Worm (Caenorhabditis elegans) whole organism, L4 larva: ENCODE data around the gene nyn-1.

Source experiments
- F26F4.8 ChIP-seq: fragments of 200-800 bp; sonication (Bioruptor generic); conservative IDR thresholded peaks from 2 replicates; pipeline ENCODE4 v1.3.6; 2022; ENCODE audit warnings: missing genetic modification characterization, missing compliant biosample characterization
- F37D6.2 ChIP-seq: sonication (generic microtip); optimal IDR thresholded peaks from 2 replicates; lab custom pipeline; 2016; ENCODE audit warnings: mild to moderate bottlenecking, missing genetic modification characterization, missing compliant biosample characterization
- F44E2.7 ChIP-seq: fragments of 200-800 bp; sonication (Bioruptor generic); IDR thresholded peaks from 2 replicates; pipeline ENCODE4 v2.1.2; 2022; ENCODE audit warnings: missing genetic modification characterization, missing compliant biosample characterization
- F49E8.2 ChIP-seq: sonication (generic microtip); optimal IDR thresholded peaks from 2 replicates; lab custom pipeline; 2016; ENCODE audit warnings: missing compliant biosample characterization, mild to moderate bottlenecking, missing genetic modification characterization, borderline replicate concordance
- R02D3.7 ChIP-seq: fragments of 150-350 bp; sonication (generic microtip); optimal IDR thresholded peaks from 3 replicates; lab custom pipeline; 2014; ENCODE audit warnings: missing biosample characterization, missing genetic modification characterization
- Y75B8A.6 ChIP-seq: fragments of 200-800 bp; sonication (Bioruptor generic); IDR thresholded peaks from 2 replicates; pipeline ENCODE4 v1.3.6; 2022; ENCODE audit warnings: missing genetic modification reagents, missing genetic modification characterization, missing compliant biosample characterization
- ZK337.2 ChIP-seq: fragments of 200-800 bp; sonication (Bioruptor generic); IDR thresholded peaks from 2 replicates; pipeline ENCODE4 v1.3.6; 2022; ENCODE audit warnings: missing genetic modification reagents, missing genetic modification characterization, missing compliant biosample characterization
- aha-1 ChIP-seq: fragments of 150-350 bp; peaks from one replicate; lab custom pipeline; 2014; ENCODE audit warnings: missing biosample characterization, missing genetic modification characterization
- attf-4 ChIP-seq: sonication (generic microtip); optimal IDR thresholded peaks from 3 replicates; lab custom pipeline; 2017; ENCODE audit warnings: missing biosample characterization, missing genetic modification characterization
- ceh-20 ChIP-seq: fragments of 200-800 bp; sonication (Bioruptor generic); IDR thresholded peaks from 2 replicates; pipeline ENCODE4 v1.3.6; 2022; ENCODE audit warnings: missing genetic modification reagents, missing genetic modification characterization, missing compliant biosample characterization
- ceh-62 ChIP-seq: sonication (generic microtip); optimal IDR thresholded peaks from 2 replicates; lab custom pipeline; 2017; ENCODE audit warnings: missing biosample characterization, missing genetic modification characterization
- daf-16 ChIP-seq, 3 experiments: sonication (generic microtip); optimal IDR thresholded peaks; 2 replicates each; lab custom pipeline; 2016 to 2017; ENCODE audit warnings: missing genetic modification characterization in 3 of 3, missing genetic modification reagents in 3 of 3, mild to moderate bottlenecking in 2 of 3, missing compliant biosample characterization in 2 of 3, missing biosample characterization in 1 of 3, moderate library complexity in 1 of 3
- daf-19 ChIP-seq: fragments of 200-800 bp; sonication (Bioruptor generic); conservative IDR thresholded peaks from 2 replicates; pipeline ENCODE4 v1.3.6; 2022; ENCODE audit warnings: missing genetic modification characterization, missing compliant biosample characterization
- dmd-8 ChIP-seq: fragments of 200-800 bp; sonication (Bioruptor generic); IDR thresholded peaks from 2 replicates; pipeline ENCODE4 v1.3.6; 2022; ENCODE audit warnings: missing genetic modification characterization, missing compliant biosample characterization
- dmd-9 ChIP-seq: fragments of 200-800 bp; sonication (Bioruptor generic); IDR thresholded peaks from 2 replicates; pipeline ENCODE4 v1.3.6; 2022; ENCODE audit warnings: missing genetic modification reagents, missing genetic modification characterization, missing compliant biosample characterization
- egl-43 ChIP-seq: fragments of 200-800 bp; sonication (Bioruptor generic); IDR thresholded peaks from 2 replicates; pipeline ENCODE4 v1.3.6; 2022; ENCODE audit warnings: missing genetic modification reagents, missing genetic modification characterization, missing compliant biosample characterization
- fkh-10 ChIP-seq: fragments of 150-350 bp; optimal IDR thresholded peaks from 2 replicates; lab custom pipeline; 2014; ENCODE audit warnings: missing biosample characterization, missing genetic modification reagents, missing genetic modification characterization
- hlh-11 ChIP-seq: fragments of 200-800 bp; sonication (Bioruptor generic); optimal IDR thresholded peaks from 2 replicates; lab custom pipeline; 2018; ENCODE audit warnings: mild to moderate bottlenecking, missing genetic modification characterization, missing compliant biosample characterization
- hlh-30 ChIP-seq: sonication (generic microtip); optimal IDR thresholded peaks from 2 replicates; lab custom pipeline; 2017; ENCODE audit warnings: antibody characterized with exemption, mild to moderate bottlenecking, missing genetic modification characterization, missing compliant biosample characterization; ENCODE audit not compliant: insufficient read depth
- jun-1 ChIP-seq: fragments of 150-350 bp; optimal IDR thresholded peaks from 2 replicates; lab custom pipeline; 2014; ENCODE audit warnings: missing biosample characterization, missing genetic modification reagents, missing genetic modification characterization
- lin-13 ChIP-seq: fragments of 150-350 bp; optimal IDR thresholded peaks from 2 replicates; lab custom pipeline; 2014; ENCODE audit warnings: missing biosample characterization, missing genetic modification reagents, missing genetic modification characterization
- lin-29 ChIP-seq: fragments of 200-800 bp; sonication (Bioruptor generic); IDR thresholded peaks from 2 replicates; pipeline ENCODE4 v1.3.6; 2022; ENCODE audit warnings: missing genetic modification reagents, missing genetic modification characterization, missing compliant biosample characterization
- lir-3 ChIP-seq: sonication (generic microtip); optimal IDR thresholded peaks from 2 replicates; lab custom pipeline; 2016; ENCODE audit warnings: mild to moderate bottlenecking, missing genetic modification characterization, missing compliant biosample characterization
- lsy-2 ChIP-seq, 2 experiments: fragments of 150-350 bp in 1 of 2; sonication (generic microtip) in 1 of 2; optimal IDR thresholded peaks; 2 replicates each; lab custom pipeline; 2014 to 2017; ENCODE audit warnings: missing biosample characterization in 2 of 2, missing genetic modification characterization in 2 of 2
- madf-5 ChIP-seq, 2 experiments: fragments of 200-800 bp; sonication (Bioruptor generic); IDR thresholded peaks; 2 replicates each; pipeline ENCODE4 v1.3.6; 2022; ENCODE audit warnings: missing compliant biosample characterization in 2 of 2, missing genetic modification characterization in 2 of 2
- madf-9 ChIP-seq: fragments of 200-800 bp; sonication (Bioruptor generic); conservative IDR thresholded peaks from 2 replicates; pipeline ENCODE4 v1.3.6; 2022; ENCODE audit warnings: missing genetic modification reagents, missing genetic modification characterization, missing compliant biosample characterization
- mep-1 ChIP-seq: fragments of 150-350 bp; sonication (generic microtip); optimal IDR thresholded peaks from 3 replicates; lab custom pipeline; 2014; ENCODE audit warnings: missing biosample characterization, missing genetic modification characterization
- mxl-2 ChIP-seq: fragments of 200-800 bp; sonication (Bioruptor generic); conservative IDR thresholded peaks from 2 replicates; pipeline ENCODE4 v1.3.6; 2022; ENCODE audit warnings: missing genetic modification reagents, missing genetic modification characterization, missing compliant biosample characterization
- mxl-3 ChIP-seq: fragments of 200-800 bp; sonication (Bioruptor generic); optimal IDR thresholded peaks from 2 replicates; lab custom pipeline; 2018; ENCODE audit warnings: mild to moderate bottlenecking, missing genetic modification characterization, missing compliant biosample characterization
- nhr-11 ChIP-seq: fragments of 150-350 bp; optimal IDR thresholded peaks from 2 replicates; lab custom pipeline; 2014; ENCODE audit warnings: missing biosample characterization, missing genetic modification characterization
- nhr-111 ChIP-seq: fragments of 200-800 bp; sonication (Bioruptor generic); optimal IDR thresholded peaks from 2 replicates; lab custom pipeline; 2018; ENCODE audit warnings: mild to moderate bottlenecking, missing genetic modification characterization, missing compliant biosample characterization
- nhr-41 ChIP-seq: fragments of 200-800 bp; sonication (Bioruptor generic); IDR thresholded peaks from 2 replicates; pipeline ENCODE4 v1.3.6; 2022; ENCODE audit warnings: missing genetic modification reagents, missing genetic modification characterization, missing compliant biosample characterization
- nhr-42 ChIP-seq: fragments of 200-800 bp; sonication (Bioruptor generic); IDR thresholded peaks from 2 replicates; pipeline ENCODE4 v1.3.6; 2022; ENCODE audit warnings: missing genetic modification characterization, missing compliant biosample characterization
- nhr-48 ChIP-seq: sonication (generic microtip); optimal IDR thresholded peaks from 2 replicates; lab custom pipeline; 2016; ENCODE audit warnings: mild to moderate bottlenecking, missing genetic modification characterization, missing compliant biosample characterization
- nhr-6 ChIP-seq: fragments of 150-350 bp; optimal IDR thresholded peaks from 2 replicates; lab custom pipeline; 2014; ENCODE audit warnings: missing biosample characterization, missing genetic modification characterization
- nhr-76 ChIP-seq: fragments of 150-350 bp; optimal IDR thresholded peaks from 2 replicates; lab custom pipeline; 2014; ENCODE audit warnings: missing biosample characterization, missing genetic modification characterization
- nhr-77 ChIP-seq: fragments of 150-350 bp; optimal IDR thresholded peaks from 2 replicates; lab custom pipeline; 2014; ENCODE audit warnings: missing biosample characterization, missing genetic modification characterization
- pqm-1 ChIP-seq: sonication (generic microtip); optimal IDR thresholded peaks from 2 replicates; lab custom pipeline; 2017; ENCODE audit warnings: missing biosample characterization, missing genetic modification characterization
- saeg-2 ChIP-seq: fragments of 200-800 bp; sonication (Bioruptor generic); IDR thresholded peaks from 2 replicates; pipeline ENCODE4 v1.3.6; 2022; ENCODE audit warnings: missing genetic modification reagents, missing genetic modification characterization, missing compliant biosample characterization
- snpc-1.2 ChIP-seq: fragments of 200-800 bp; sonication (Bioruptor generic); IDR thresholded peaks from 2 replicates; pipeline ENCODE4 v1.3.6; 2022; ENCODE audit warnings: missing genetic modification reagents, missing genetic modification characterization, missing compliant biosample characterization
- spr-1 ChIP-seq: sonication (generic microtip); optimal IDR thresholded peaks from 2 replicates; lab custom pipeline; 2016; ENCODE audit warnings: mild to moderate bottlenecking, missing genetic modification characterization, missing compliant biosample characterization
- spr-3 ChIP-seq: fragments of 200-800 bp; sonication (Bioruptor generic); optimal IDR thresholded peaks from 2 replicates; lab custom pipeline; 2018; ENCODE audit warnings: mild to moderate bottlenecking, missing genetic modification characterization, missing compliant biosample characterization
- tra-1 ChIP-seq: fragments of 200-800 bp; sonication (Bioruptor generic); IDR thresholded peaks from 2 replicates; pipeline ENCODE4 v1.3.6; 2022; ENCODE audit warnings: missing genetic modification reagents, missing genetic modification characterization, missing compliant biosample characterization
- unc-62 ChIP-seq, 3 experiments: fragments of 150-350 bp in 1 of 3; sonication (generic microtip); optimal IDR thresholded peaks in 2 of 3; peaks in 1 of 3; 1 replicate in 1 of 3; 2 replicates in 2 of 3; lab custom pipeline; 2014 to 2017; ENCODE audit warnings: missing biosample characterization in 3 of 3, missing genetic modification characterization in 3 of 3, missing genetic modification reagents in 3 of 3, missing genotype in 1 of 3
- vab-7 ChIP-seq: fragments of 200-800 bp; sonication (Bioruptor generic); IDR thresholded peaks from 2 replicates; pipeline ENCODE4 v1.3.6; 2022; ENCODE audit warnings: missing genetic modification reagents, missing genetic modification characterization, missing compliant biosample characterization
- zag-1 ChIP-seq: fragments of 150-350 bp; optimal IDR thresholded peaks from 2 replicates; lab custom pipeline; 2014; ENCODE audit warnings: missing biosample characterization, missing genetic modification characterization
- zfp-2 ChIP-seq: sonication (generic microtip); optimal IDR thresholded peaks from 2 replicates; lab custom pipeline; 2016; ENCODE audit warnings: mild to moderate bottlenecking, missing genetic modification characterization, missing compliant biosample characterization
- zfp-3 ChIP-seq: fragments of 200-800 bp; sonication (Bioruptor generic); conservative IDR thresholded peaks from 2 replicates; pipeline ENCODE4 v1.3.6; 2022; ENCODE audit warnings: missing genetic modification reagents, missing genetic modification characterization, missing compliant biosample characterization
- zip-2 ChIP-seq: fragments of 150-350 bp; optimal IDR thresholded peaks from 2 replicates; lab custom pipeline; 2014; ENCODE audit warnings: missing biosample characterization, missing genetic modification characterization

nyn-1 gene

ce11 chrIV:13709069-13709640 lies 22.3 kb upstream of the nyn-1 start:
- TF ChIP-seq F49E8.2 (peak; percentile 41), nhr-41 (GFP tag; lab: Robert Waterston, UW) (no peak), fkh-10 (no peak), F44E2.7 (GFP tag; lab: Robert Waterston, UW) (no peak), snpc-1.2 (GFP tag; lab: Robert Waterston, UW) (peak; percentile 98), tra-1 (GFP tag; lab: Robert Waterston, UW) (no peak)

ce11 chrIV:13707894-13708293 lies 21.1 kb upstream of the nyn-1 start:
- TF ChIP-seq nhr-111 (GFP tag; lab: Kevin White, UChicago) (no peak), hlh-30 (tag; lab: Kevin White, UChicago) (no peak), nhr-76 (no peak), F37D6.2 (tag; lab: Kevin White, UChicago) (no peak), lin-13 (GFP tag; lab: Kevin White, UChicago) (no peak), lsy-2 (tag; optimal IDR thresholded peaks at IDR 0.05; lab: Kevin White, UChicago) (no peak), spr-3 (GFP tag; lab: Kevin White, UChicago) (no peak), mxl-3 (GFP tag; lab: Kevin White, UChicago) (peak; percentile 24), attf-4 (tag; lab: Kevin White, UChicago) (no peak), zip-2 (tag; lab: Kevin White, UChicago) (no peak), daf-16 (GFP tag; optimal IDR thresholded peaks at IDR 0.05; lab: Kevin White, UChicago) (no peak), daf-16 (tag; optimal IDR thresholded peaks at IDR 0.05; lab: Kevin White, UChicago) (peak; percentile 76), nhr-48 (tag; lab: Kevin White, UChicago) (peak; percentile 58), ceh-62 (tag; lab: Kevin White, UChicago) (no peak), madf-9 (GFP tag; lab: Robert Waterston, UW) (no peak), zag-1 (tag; lab: Kevin White, UChicago) (no peak), nhr-6 (tag; lab: Kevin White, UChicago) (no peak), vab-7 (GFP tag; lab: Robert Waterston, UW) (no peak), zfp-3 (GFP tag; lab: Robert Waterston, UW) (0 out of 2 replicates have a peak, but pooled peaks have one; percentile 23), unc-62 (GFP tag; optimal IDR thresholded peaks at IDR 0.05 in 1 of 2; lab: Kevin White, UChicago) (peak in 1 of 2 experiments; percentile 74), unc-62 (tag; optimal IDR thresholded peaks at IDR 0.05; lab: Kevin White, UChicago) (no peak), zfp-2 (tag; lab: Kevin White, UChicago) (no peak), nhr-11 (tag; lab: Kevin White, UChicago) (no peak), madf-5 (GFP tag; IDR thresholded peaks at IDR 0.05; lab: Robert Waterston, UW) (no peak), mxl-2 (GFP tag; lab: Robert Waterston, UW) (no peak), jun-1 (tag; lab: Kevin White, UChicago) (no peak), lin-29 (GFP tag; lab: Robert Waterston, UW) (no peak), aha-1 (tag; lab: Kevin White, UChicago) (no peak), daf-19 (GFP tag; lab: Robert Waterston, UW) (no peak), F26F4.8 (GFP tag; lab: Robert Waterston, UW) (no peak), pqm-1 (tag; lab: Kevin White, UChicago) (peak; percentile 71), dmd-9 (GFP tag; lab: Robert Waterston, UW) (no peak), dmd-8 (GFP tag; lab: Robert Waterston, UW) (no peak), saeg-2 (GFP tag; lab: Robert Waterston, UW) (no peak), mep-1 (tag; lab: Kevin White, UChicago) (no peak), egl-43 (GFP tag; lab: Robert Waterston, UW) (no peak), Y75B8A.6 (GFP tag; lab: Robert Waterston, UW) (no peak), R02D3.7 (tag; lab: Kevin White, UChicago) (no peak), fkh-10 (no peak), lir-3 (no peak), nhr-42 (GFP tag; lab: Robert Waterston, UW) (no peak), spr-1 (tag; lab: Kevin White, UChicago) (no peak), hlh-11 (tag; lab: Kevin White, UChicago) (peak; percentile 82), nhr-77 (tag; lab: Kevin White, UChicago) (no peak), ZK337.2 (GFP tag; lab: Robert Waterston, UW) (no peak), ceh-20 (GFP tag; lab: Robert Waterston, UW) (peak; percentile 96)
